Fruit fly (Drosophila melanogaster) whole organism, embryonic: ENCODE results near the gene CG5934.
A peak's percentile ranks its signal among the peaks of the same experiment; 100 is the strongest.

ENCODE experiments used
- B-H1 ChIP-seq: fragments of 200-800 bp; sonication (Bioruptor generic); IDR thresholded peaks from 3 replicates; pipeline ENCODE4 v1.3.6; 2022; ENCODE audit warnings: missing biosample characterization, missing genetic modification characterization
- CG10543 ChIP-seq: fragments of 200-800 bp; sonication (Bioruptor generic); optimal IDR thresholded peaks from 3 replicates; lab custom pipeline; 2017; ENCODE audit warnings: missing biosample characterization, mild to moderate bottlenecking, missing genetic modification characterization, moderate library complexity
- CG11456 ChIP-seq: fragments of 200-800 bp; sonication (Bioruptor generic); IDR thresholded peaks from 3 replicates; pipeline ENCODE4 v1.3.6; 2022; ENCODE audit warnings: missing biosample characterization, missing genetic modification characterization
- CG12071 ChIP-seq: fragments of 200-800 bp; sonication (Bioruptor generic); optimal IDR thresholded peaks from 3 replicates; lab custom pipeline; 2018; ENCODE audit warnings: missing biosample characterization, mild to moderate bottlenecking, missing genetic modification characterization
- CG12942 ChIP-seq: fragments of 200-800 bp; sonication (Bioruptor generic); optimal IDR thresholded peaks from 3 replicates; lab custom pipeline; 2016; ENCODE audit warnings: missing biosample characterization, missing genetic modification characterization
- CG14050 ChIP-seq: fragments of 200-800 bp; sonication (Bioruptor generic); IDR thresholded peaks from 3 replicates; pipeline ENCODE4 v1.3.6; 2022; ENCODE audit warnings: missing biosample characterization, missing genetic modification characterization
- CG14441 ChIP-seq: fragments of 200-800 bp; sonication (Bioruptor generic); IDR thresholded peaks from 2 replicates; pipeline ENCODE4 v1.3.6; 2022; ENCODE audit warnings: missing biosample characterization, missing genetic modification characterization
- CG18599 ChIP-seq: fragments of 200-800 bp; sonication (Bioruptor generic); optimal IDR thresholded peaks from 3 replicates; lab custom pipeline; 2017; ENCODE audit warnings: missing biosample characterization, missing genetic modification characterization, mild to moderate bottlenecking, moderate library complexity, missing genetic modification reagents
- CG2678 ChIP-seq: fragments of 200-800 bp; sonication (Bioruptor generic); optimal IDR thresholded peaks from 3 replicates; lab custom pipeline; 2019; ENCODE audit warnings: missing biosample characterization, mild to moderate bottlenecking, missing genetic modification characterization, moderate library complexity
- CG32772 ChIP-seq: fragments of 200-800 bp; sonication (Bioruptor generic); IDR thresholded peaks from 2 replicates; pipeline ENCODE4 v1.3.6; 2022; ENCODE audit warnings: missing biosample characterization, missing genetic modification characterization
- CG33213 ChIP-seq: fragments of 200-800 bp; sonication (Bioruptor generic); optimal IDR thresholded peaks from 3 replicates; lab custom pipeline; 2016; ENCODE audit warnings: missing biosample characterization, missing genetic modification characterization
- CG33557 ChIP-seq: fragments of 200-800 bp; sonication (Bioruptor generic); optimal IDR thresholded peaks from 2 replicates; lab custom pipeline; 2019; ENCODE audit warnings: missing biosample characterization, mild to moderate bottlenecking, missing genetic modification characterization, moderate library complexity
- CG3407 ChIP-seq: fragments of 200-800 bp; sonication (Bioruptor generic); optimal IDR thresholded peaks from 2 replicates; lab custom pipeline; 2018; ENCODE audit warnings: missing biosample characterization, mild to moderate bottlenecking, missing genetic modification characterization
- CG4328 ChIP-seq: fragments of 200-800 bp; sonication (Bioruptor generic); optimal IDR thresholded peaks from 3 replicates; lab custom pipeline; 2017; ENCODE audit warnings: missing biosample characterization, missing genetic modification reagents, missing genetic modification characterization
- CG5245 ChIP-seq: fragments of 200-800 bp; sonication (Bioruptor generic); optimal IDR thresholded peaks from 3 replicates; lab custom pipeline; 2016; ENCODE audit warnings: missing biosample characterization, missing genetic modification characterization
- CG6254 ChIP-seq: fragments of 200-800 bp; sonication (Bioruptor generic); optimal IDR thresholded peaks from 3 replicates; lab custom pipeline; 2017; ENCODE audit warnings: mild to moderate bottlenecking, missing biosample characterization, missing genetic modification reagents, missing genetic modification characterization
- CG6272 ChIP-seq: fragments of 200-800 bp; sonication (Bioruptor generic); IDR thresholded peaks from 2 replicates; pipeline ENCODE4 v1.3.6; 2022; ENCODE audit warnings: missing biosample characterization, missing genetic modification characterization
- CG6689 ChIP-seq: fragments of 200-800 bp; sonication (Bioruptor generic); IDR thresholded peaks from 2 replicates; pipeline ENCODE4 v1.3.6; 2022; ENCODE audit warnings: missing biosample characterization, missing genetic modification characterization
- CG7745 ChIP-seq: fragments of 200-800 bp; sonication (Bioruptor generic); optimal IDR thresholded peaks from 2 replicates; lab custom pipeline; 2018; ENCODE audit warnings: missing biosample characterization, mild to moderate bottlenecking, missing genetic modification characterization, moderate library complexity
- CG7786 ChIP-seq: fragments of 200-800 bp; sonication (Bioruptor generic); optimal IDR thresholded peaks from 2 replicates; lab custom pipeline; 2016; ENCODE audit warnings: missing biosample characterization, missing genetic modification characterization
- CG8478 ChIP-seq: fragments of >200 bp; optimal IDR thresholded peaks from 2 replicates; lab custom pipeline; 2018
- CG9817 ChIP-seq: fragments of 200-800 bp; sonication (Bioruptor generic); optimal IDR thresholded peaks from 2 replicates; lab custom pipeline; 2018; ENCODE audit warnings: missing biosample characterization, mild to moderate bottlenecking, missing genetic modification characterization, moderate library complexity
- CG9876 ChIP-seq: fragments of 200-800 bp; sonication (Bioruptor generic); optimal IDR thresholded peaks from 2 replicates; lab custom pipeline; 2016; ENCODE audit warnings: missing biosample characterization, missing genetic modification characterization
- CG9932 ChIP-seq: fragments of 200-800 bp; sonication (Bioruptor generic); IDR thresholded peaks from 2 replicates; pipeline ENCODE4 v1.3.6; 2022; ENCODE audit warnings: missing biosample characterization, missing genetic modification characterization
- CkIIα-i1 ChIP-seq: fragments of 200-800 bp; sonication (Bioruptor generic); IDR thresholded peaks from 2 replicates; pipeline ENCODE4 v1.3.6; 2022; ENCODE audit warnings: missing biosample characterization, missing genetic modification characterization
- Eip74EF ChIP-seq, 2 experiments: fragments of 200-800 bp in 1 of 2; fragments of >200 bp in 1 of 2; sonication (Bioruptor generic) in 1 of 2; optimal IDR thresholded peaks; 2 replicates each; lab custom pipeline; 2017 to 2019; ENCODE audit warnings: missing biosample characterization in 2 of 2, missing genetic modification characterization in 2 of 2, mild to moderate bottlenecking in 1 of 2, moderate library complexity in 1 of 2
- H15 ChIP-seq: fragments of 200-800 bp; sonication (Bioruptor generic); IDR thresholded peaks from 3 replicates; pipeline ENCODE4 v1.3.6; 2022; ENCODE audit warnings: missing biosample characterization, missing genetic modification characterization
- Hmx ChIP-seq: fragments of 200-800 bp; sonication (Bioruptor generic); optimal IDR thresholded peaks from 2 replicates; lab custom pipeline; 2016; ENCODE audit warnings: missing biosample characterization, missing genetic modification characterization
- MBD-R2 ChIP-seq: fragments of 200-800 bp; sonication (Bioruptor generic); IDR thresholded peaks from 2 replicates; pipeline ENCODE4 v1.3.6; 2022; ENCODE audit warnings: missing biosample characterization, missing genetic modification characterization
- MESR4 ChIP-seq: fragments of 200-800 bp; sonication (Bioruptor generic); optimal IDR thresholded peaks from 2 replicates; lab custom pipeline; 2018; ENCODE audit warnings: missing biosample characterization, mild to moderate bottlenecking, missing genetic modification characterization, moderate library complexity
- Meics ChIP-seq: fragments of 200-800 bp; sonication (Bioruptor generic); optimal IDR thresholded peaks from 2 replicates; lab custom pipeline; 2017; ENCODE audit warnings: missing biosample characterization, mild to moderate bottlenecking, missing genetic modification characterization
- Mrtf ChIP-seq: fragments of 200-800 bp; sonication (Bioruptor generic); IDR thresholded peaks from 3 replicates; pipeline ENCODE4 v1.3.6; 2022; ENCODE audit warnings: missing biosample characterization, missing genetic modification characterization
- Opbp ChIP-seq: fragments of 200-800 bp; sonication (Bioruptor generic); IDR thresholded peaks from 3 replicates; pipeline ENCODE4 v1.3.6; 2022; ENCODE audit warnings: missing biosample characterization, missing genetic modification characterization; ENCODE audit not compliant: partially characterized antibody
- Stat92E ChIP-seq, 3 experiments: fragments of >200 bp in 2 of 3; fragments of 200-800 bp in 1 of 3; sonication (Bioruptor generic) in 1 of 3; optimal IDR thresholded peaks; 2 replicates each; lab custom pipeline; 2017 to 2019; ENCODE audit warnings: missing biosample characterization in 3 of 3, missing genetic modification characterization in 3 of 3, mild to moderate bottlenecking in 1 of 3, moderate library complexity in 1 of 3
- aop ChIP-seq: fragments of 200-800 bp; sonication (Bioruptor generic); IDR thresholded peaks from 2 replicates; pipeline ENCODE4 v1.3.6; 2022; ENCODE audit warnings: missing biosample characterization, missing genetic modification characterization
- ara ChIP-seq: fragments of 200-800 bp; sonication (Bioruptor generic); IDR thresholded peaks from 2 replicates; pipeline ENCODE4 v1.3.6; 2022; ENCODE audit warnings: missing biosample characterization, missing genetic modification characterization
- ci ChIP-seq: fragments of 200-800 bp; sonication (Bioruptor generic); IDR thresholded peaks from 3 replicates; pipeline ENCODE4 v1.3.6; 2022; ENCODE audit warnings: missing biosample characterization, missing genetic modification characterization
- disco-r ChIP-seq: fragments of 200-800 bp; sonication (Bioruptor generic); optimal IDR thresholded peaks from 2 replicates; lab custom pipeline; 2016; ENCODE audit warnings: missing biosample characterization, missing genetic modification characterization
- eve ChIP-seq, 2 experiments: fragments of >200 bp; optimal IDR thresholded peaks; 2 replicates each; lab custom pipeline; 2017; ENCODE audit warnings: missing biosample characterization in 2 of 2, missing genetic modification characterization in 2 of 2
- exex ChIP-seq: fragments of 200-800 bp; sonication (Bioruptor generic); optimal IDR thresholded peaks from 4 replicates; lab custom pipeline; 2018; ENCODE audit warnings: missing biosample characterization, mild to moderate bottlenecking, missing genetic modification characterization, moderate library complexity
- gcm ChIP-seq: fragments of 200-800 bp; sonication (Bioruptor generic); optimal IDR thresholded peaks from 2 replicates; lab custom pipeline; 2019; ENCODE audit warnings: missing biosample characterization, mild to moderate bottlenecking, missing genetic modification characterization, moderate library complexity
- hbn ChIP-seq: fragments of 200-800 bp; sonication (Bioruptor generic); IDR thresholded peaks from 2 replicates; pipeline ENCODE4 v1.3.6; 2022; ENCODE audit warnings: missing biosample characterization, missing genetic modification characterization; ENCODE audit not compliant: partially characterized antibody
- lola ChIP-seq, 3 experiments: fragments of >200 bp in 2 of 3; fragments of 200-800 bp in 1 of 3; sonication (Bioruptor generic) in 1 of 3; optimal IDR thresholded peaks; 2 replicates each; lab custom pipeline; 2017 to 2019; ENCODE audit warnings: missing biosample characterization in 3 of 3, missing genetic modification characterization in 3 of 3, mild to moderate bottlenecking in 1 of 3, moderate library complexity in 1 of 3
- mam ChIP-seq: fragments of 200-800 bp; sonication (Bioruptor generic); optimal IDR thresholded peaks from 3 replicates; lab custom pipeline; 2016; ENCODE audit warnings: missing biosample characterization, missing genetic modification characterization
- p53 ChIP-seq: fragments of 200-800 bp; sonication (Bioruptor generic); optimal IDR thresholded peaks from 2 replicates; lab custom pipeline; 2016; ENCODE audit warnings: missing biosample characterization, missing genetic modification characterization
- sd ChIP-seq: fragments of 200-800 bp; sonication (Bioruptor generic); optimal IDR thresholded peaks from 3 replicates; lab custom pipeline; 2018; ENCODE audit warnings: missing biosample characterization, mild to moderate bottlenecking, missing genetic modification characterization, moderate library complexity
- stc ChIP-seq: fragments of 200-800 bp; sonication (Bioruptor generic); IDR thresholded peaks from 2 replicates; pipeline ENCODE4 v1.3.6; 2022; ENCODE audit warnings: missing biosample characterization, missing genetic modification characterization
- tio ChIP-seq: fragments of 200-800 bp; sonication (Bioruptor generic); optimal IDR thresholded peaks from 2 replicates; lab custom pipeline; 2017; ENCODE audit warnings: missing biosample characterization, missing genetic modification characterization, inconsistent platforms
- wor ChIP-seq: fragments of 200-800 bp; sonication (Bioruptor generic); IDR thresholded peaks from 2 replicates; pipeline ENCODE4 v1.3.6; 2022; ENCODE audit warnings: missing biosample characterization, missing genetic modification characterization
- yki ChIP-seq: fragments of >200 bp; optimal IDR thresholded peaks from 3 replicates; lab custom pipeline; 2018

Gene CG5934

DNA sequence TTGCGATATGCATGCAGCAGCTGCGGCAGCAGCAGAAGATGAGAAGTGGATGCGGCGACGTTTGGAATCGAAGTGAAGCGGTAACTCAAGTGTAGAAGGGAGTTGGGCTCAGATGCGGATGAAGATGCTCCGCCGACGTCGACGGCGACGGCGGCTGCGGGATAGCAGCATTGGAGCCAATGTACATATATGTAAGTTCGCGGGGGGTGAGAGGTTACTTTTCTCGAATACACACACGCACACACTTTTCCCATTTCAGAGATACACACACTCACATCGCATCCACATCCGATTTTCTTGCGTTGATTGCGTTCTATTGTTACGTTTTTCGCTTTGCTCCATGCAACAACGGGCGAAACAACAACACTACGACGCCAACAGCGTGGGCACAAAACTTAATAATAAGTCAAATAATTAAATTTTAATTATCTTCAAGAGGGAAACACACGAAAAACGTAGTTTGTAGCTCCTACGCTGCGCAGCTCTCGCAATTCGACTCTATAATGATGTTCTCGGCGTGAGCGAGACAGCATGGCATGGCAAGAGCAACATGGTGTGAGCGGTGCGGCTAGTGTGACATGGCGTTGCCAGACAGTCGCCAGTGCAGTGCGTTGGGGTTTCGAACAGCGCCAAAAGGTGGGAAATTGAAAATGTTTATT, 28.6 kb upstream of the CG5934 start, which contains the start of gene CG18766 (continued):
- no peak for TF ChIP-seq CG6254
- TF ChIP-seq CkIIα-i1 = no peak
- no peak for TF ChIP-seq Hmx
- no peak for TF ChIP-seq CG33557 (GFP tag; lab: Kevin White, UChicago)
- TF ChIP-seq stc = no peak
- TF ChIP-seq aop (GFP tag; lab: Robert Waterston, UW) = 0 out of 2 replicates have a peak, but pooled peaks have one; percentile 54
- TF ChIP-seq CG7786 = no peak
- no peak for TF ChIP-seq CG14050
- no peak for TF ChIP-seq CG14441
- TF ChIP-seq CG12942 (GFP tag; lab: Kevin White, UChicago) = no peak
- no peak for TF ChIP-seq H15 (GFP tag; lab: Robert Waterston, UW)
- TF ChIP-seq CG33213 = no peak
- no peak for TF ChIP-seq CG3407 (GFP tag; lab: Kevin White, UChicago)
- 0 out of 3 replicates have a peak, but pooled peaks have one; percentile 6 for TF ChIP-seq CG11456
- TF ChIP-seq CG12071 = peak; percentile 21
- TF ChIP-seq CG8478 (lab: Kevin White, UChicago) = peak; percentile 99
- TF ChIP-seq CG18599 (GFP tag; lab: Kevin White, UChicago) = peak; percentile 4
- no peak for TF ChIP-seq CG2678 (tag; lab: Kevin White, UChicago)
- no peak for TF ChIP-seq wor (GFP tag; lab: Robert Waterston, UW)
- no peak for TF ChIP-seq gcm (GFP tag; lab: Kevin White, UChicago)
- no peak for TF ChIP-seq CG5245
- no peak for TF ChIP-seq tio
- peak; percentile 54 for TF ChIP-seq CG9932 (GFP tag; lab: Robert Waterston, UW)
- no peak for TF ChIP-seq Eip74EF (GFP tag; optimal IDR thresholded peaks at IDR 0.05; lab: Kevin White, UChicago)
- TF ChIP-seq ara = no peak
- TF ChIP-seq CG4328 = no peak
- peak; percentile 49; the same call in 2 of the 3 replicates for TF ChIP-seq Opbp (GFP tag; lab: Robert Waterston, UW)
- TF ChIP-seq MESR4 (GFP tag; lab: Kevin White, UChicago) = peak; percentile 72
- no peak for TF ChIP-seq sd (tag; lab: Kevin White, UChicago)
- TF ChIP-seq hbn (GFP tag; lab: Robert Waterston, UW) = no peak
- peak; percentile 54 for TF ChIP-seq mam (GFP tag; lab: Kevin White, UChicago)
- TF ChIP-seq CG10543 (GFP tag; lab: Kevin White, UChicago) = peak; percentile 55
- no peak for TF ChIP-seq Mrtf (GFP tag; lab: Robert Waterston, UW)
- TF ChIP-seq eve (GFP tag; optimal IDR thresholded peaks at IDR 0.05; lab: Kevin White, UChicago) = no peak
- no peak for TF ChIP-seq lola (GFP tag; optimal IDR thresholded peaks at IDR 0.05; lab: Kevin White, UChicago)
- TF ChIP-seq Meics (GFP tag; lab: Kevin White, UChicago) = no peak
- no peak for TF ChIP-seq B-H1 (GFP tag; lab: Robert Waterston, UW)
- peak; percentile 3 for TF ChIP-seq CG9876 (GFP tag; lab: Kevin White, UChicago)
- no peak for TF ChIP-seq yki (lab: Kevin White, UChicago)
- TF ChIP-seq CG6272 = no peak
- TF ChIP-seq exex (tag; lab: Kevin White, UChicago) = peak; percentile 30
- no peak for TF ChIP-seq CG6689 (GFP tag; lab: Robert Waterston, UW)
- TF ChIP-seq CG32772 (GFP tag; lab: Robert Waterston, UW) = no peak
- TF ChIP-seq p53 (GFP tag; lab: Kevin White, UChicago) = no peak
- peak in 1 of 3 experiments; percentile 32 for TF ChIP-seq Stat92E (GFP tag; optimal IDR thresholded peaks at IDR 0.05; lab: Kevin White, UChicago)
- TF ChIP-seq MBD-R2 (GFP tag; lab: Robert Waterston, UW) = peak; percentile 83
- no peak for TF ChIP-seq ci (GFP tag; lab: Robert Waterston, UW)
- no peak for TF ChIP-seq disco-r (GFP tag; lab: Kevin White, UChicago)
- no peak for TF ChIP-seq CG9817 (tag; lab: Kevin White, UChicago)
- TF ChIP-seq CG7745 (tag; lab: Kevin White, UChicago) = peak; percentile 32
